Worm (Caenorhabditis elegans) whole organism, L4/young adult: ENCODE data around the gene srh-252.

Experiments used
- W03F9.2 ChIP-seq: fragments of 150-350 bp; optimal IDR thresholded peaks from 2 replicates; lab custom pipeline; 2014; ENCODE audit warnings: missing biosample characterization, missing genetic modification characterization
- him-1 ChIP-seq: sonication (generic microtip); optimal IDR thresholded peaks from 2 replicates; lab custom pipeline; 2016; ENCODE audit warnings: missing genotype, missing genetic modification reagents, missing genetic modification characterization, missing compliant biosample characterization

DNA sequence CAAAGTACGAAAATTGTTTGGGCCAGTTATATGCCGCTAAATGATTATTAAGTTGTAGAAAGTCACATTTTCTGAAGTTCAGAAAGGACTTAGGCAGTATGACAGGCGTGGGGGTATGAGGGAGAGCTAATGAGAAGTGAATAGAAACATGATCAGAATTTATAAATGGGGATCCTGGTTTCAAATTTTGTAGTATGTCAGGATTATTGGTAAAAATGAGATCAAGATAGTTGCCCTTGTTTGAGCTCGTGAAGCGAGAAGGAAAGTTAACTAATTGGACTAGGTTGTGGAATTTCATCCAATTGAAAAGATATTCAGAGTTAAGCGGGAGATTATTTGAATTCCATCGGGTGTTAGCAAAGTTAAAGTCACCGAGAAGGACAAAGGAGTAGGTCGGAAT lies 9.2 kb upstream of the srh-252 start:
- TF ChIP-seq W03F9.2 (tag; lab: Kevin White, UChicago), result no peak
- no peak for TF ChIP-seq him-1 (tag; lab: Kevin White, UChicago)
